Fruit fly (Drosophila melanogaster) whole organism, embryonic: ENCODE results near the gene CG13086.

Source experiments
- B-H1 ChIP-seq: fragments of 200-800 bp; sonication (Bioruptor generic); IDR thresholded peaks from 3 replicates; pipeline ENCODE4 v1.3.6; 2022; ENCODE audit warnings: missing biosample characterization, missing genetic modification characterization
- CG10267 ChIP-seq: fragments of 200-800 bp; sonication (Bioruptor generic); optimal IDR thresholded peaks from 2 replicates; lab custom pipeline; 2018; ENCODE audit warnings: missing biosample characterization, mild to moderate bottlenecking, missing genetic modification characterization, moderate library complexity
- CG10654 ChIP-seq: fragments of 200-800 bp; sonication (Bioruptor generic); optimal IDR thresholded peaks from 2 replicates; lab custom pipeline; 2016; ENCODE audit warnings: missing biosample characterization, missing genetic modification characterization
- CG11085 ChIP-seq: fragments of 200-800 bp; sonication (Bioruptor generic); IDR thresholded peaks from 2 replicates; pipeline ENCODE4 v1.3.6; 2022; ENCODE audit warnings: missing biosample characterization, missing genetic modification characterization
- CG11398 ChIP-seq: fragments of 200-800 bp; sonication (Bioruptor generic); optimal IDR thresholded peaks from 2 replicates; lab custom pipeline; 2016; ENCODE audit warnings: missing biosample characterization, missing genetic modification characterization
- CG12659 ChIP-seq: fragments of 200-800 bp; sonication (Bioruptor generic); optimal IDR thresholded peaks from 3 replicates; lab custom pipeline; 2017; ENCODE audit warnings: mild to moderate bottlenecking, missing biosample characterization, missing genetic modification reagents, missing genetic modification characterization
- CG14965 ChIP-seq: fragments of 200-800 bp; sonication (Bioruptor generic); optimal IDR thresholded peaks from 2 replicates; lab custom pipeline; 2016; ENCODE audit warnings: missing biosample characterization, missing genetic modification characterization, borderline replicate concordance
- CG15479 ChIP-seq: fragments of 200-800 bp; sonication (Bioruptor generic); optimal IDR thresholded peaks from 3 replicates; lab custom pipeline; 2019; ENCODE audit warnings: missing biosample characterization, mild to moderate bottlenecking, missing genetic modification characterization, moderate library complexity
- CG15601 ChIP-seq: fragments of 200-800 bp; sonication (Bioruptor generic); optimal IDR thresholded peaks from 3 replicates; lab custom pipeline; 2019; ENCODE audit warnings: missing biosample characterization, mild to moderate bottlenecking, missing genetic modification characterization, moderate library complexity
- CG1603 ChIP-seq: fragments of 200-800 bp; sonication (Bioruptor generic); optimal IDR thresholded peaks from 2 replicates; lab custom pipeline; 2019; ENCODE audit warnings: missing biosample characterization, mild to moderate bottlenecking, missing genetic modification characterization, moderate library complexity
- CG17361 ChIP-seq: fragments of 200-800 bp; sonication (Bioruptor generic); IDR thresholded peaks from 3 replicates; pipeline ENCODE4 v1.3.6; 2022; ENCODE audit warnings: missing biosample characterization, missing genetic modification characterization
- CG17829 ChIP-seq: fragments of 200-800 bp; optimal IDR thresholded peaks from 2 replicates; lab custom pipeline; 2019; ENCODE audit warnings: missing biosample characterization, mild to moderate bottlenecking, missing genetic modification characterization, moderate library complexity
- CG18764 ChIP-seq: fragments of 200-800 bp; sonication (Bioruptor generic); optimal IDR thresholded peaks from 3 replicates; lab custom pipeline; 2016; ENCODE audit warnings: missing biosample characterization, missing genetic modification characterization
- CG2889 ChIP-seq: fragments of 200-800 bp; sonication (Bioruptor generic); IDR thresholded peaks from 3 replicates; pipeline ENCODE4 v1.3.6; 2022; ENCODE audit warnings: missing biosample characterization, missing genetic modification characterization
- CG32532 ChIP-seq: fragments of 200-800 bp; sonication (Bioruptor generic); IDR thresholded peaks from 2 replicates; pipeline ENCODE4 v1.3.6; 2022; ENCODE audit warnings: missing biosample characterization, missing genetic modification characterization
- CG6765 ChIP-seq: fragments of 200-800 bp; sonication (Bioruptor generic); optimal IDR thresholded peaks from 3 replicates; lab custom pipeline; 2017; ENCODE audit warnings: missing biosample characterization, mild to moderate bottlenecking, missing genetic modification characterization
- CG6791 ChIP-seq: fragments of 200-800 bp; sonication (Bioruptor generic); IDR thresholded peaks from 3 replicates; pipeline ENCODE4 v1.3.6; 2022; ENCODE audit warnings: missing biosample characterization, missing genetic modification characterization; ENCODE audit not compliant: partially characterized antibody
- CG8765 ChIP-seq: fragments of 200-800 bp; sonication (Bioruptor generic); IDR thresholded peaks from 2 replicates; pipeline ENCODE4 v1.3.6; 2022; ENCODE audit warnings: missing biosample characterization, missing genetic modification characterization
- CG9817 ChIP-seq: fragments of 200-800 bp; sonication (Bioruptor generic); optimal IDR thresholded peaks from 2 replicates; lab custom pipeline; 2018; ENCODE audit warnings: missing biosample characterization, mild to moderate bottlenecking, missing genetic modification characterization, moderate library complexity
- CkIIα-i1 ChIP-seq: fragments of 200-800 bp; sonication (Bioruptor generic); IDR thresholded peaks from 2 replicates; pipeline ENCODE4 v1.3.6; 2022; ENCODE audit warnings: missing biosample characterization, missing genetic modification characterization
- CoRest ChIP-seq: fragments of 200-800 bp; sonication (Bioruptor generic); optimal IDR thresholded peaks from 3 replicates; lab custom pipeline; 2018; ENCODE audit warnings: missing biosample characterization, mild to moderate bottlenecking, missing genetic modification characterization, moderate library complexity
- Dbx ChIP-seq: fragments of 200-800 bp; sonication (Bioruptor generic); IDR thresholded peaks from 3 replicates; pipeline ENCODE4 v1.3.6; 2022; ENCODE audit warnings: missing biosample characterization, missing genetic modification characterization
- Eip74EF ChIP-seq, 2 experiments: fragments of 200-800 bp in 1 of 2; fragments of >200 bp in 1 of 2; sonication (Bioruptor generic) in 1 of 2; optimal IDR thresholded peaks; 2 replicates each; lab custom pipeline; 2017 to 2019; ENCODE audit warnings: missing biosample characterization in 2 of 2, missing genetic modification characterization in 2 of 2, mild to moderate bottlenecking in 1 of 2, moderate library complexity in 1 of 2
- Hand ChIP-seq: fragments of 200-800 bp; sonication (Bioruptor generic); optimal IDR thresholded peaks from 2 replicates; lab custom pipeline; 2017; ENCODE audit warnings: mild to moderate bottlenecking, missing biosample characterization, missing genetic modification reagents, missing genetic modification characterization
- Hmx ChIP-seq: fragments of 200-800 bp; sonication (Bioruptor generic); optimal IDR thresholded peaks from 2 replicates; lab custom pipeline; 2016; ENCODE audit warnings: missing biosample characterization, missing genetic modification characterization
- NC2β ChIP-seq: fragments of 200-800 bp; sonication (Bioruptor generic); optimal IDR thresholded peaks from 2 replicates; lab custom pipeline; 2016; ENCODE audit warnings: missing biosample characterization, missing genetic modification characterization
- NFAT ChIP-seq: fragments of 200-800 bp; sonication (Bioruptor generic); IDR thresholded peaks from 2 replicates; pipeline ENCODE4 v1.3.6; 2022; ENCODE audit warnings: missing biosample characterization, missing genetic modification characterization
- Side ChIP-seq: fragments of 200-800 bp; sonication (Bioruptor generic); optimal IDR thresholded peaks from 2 replicates; lab custom pipeline; 2016; ENCODE audit warnings: missing biosample characterization, missing genetic modification characterization
- Taf1 ChIP-seq: fragments of 200-800 bp; sonication (Bioruptor generic); IDR thresholded peaks from 2 replicates; pipeline ENCODE4 v1.3.6; 2022; ENCODE audit warnings: missing biosample characterization, missing genetic modification characterization
- Trl ChIP-seq, 3 experiments: fragments of >200 bp in 2 of 3; fragments of 200-800 bp in 1 of 3; sonication (Bioruptor generic) in 1 of 3; optimal IDR thresholded peaks; 2 replicates in 1 of 3; 3 replicates in 2 of 3; lab custom pipeline; 2016 to 2017; ENCODE audit warnings: missing biosample characterization in 1 of 3, missing genetic modification characterization in 1 of 3
- Xbp1 ChIP-seq: fragments of 200-800 bp; sonication (Bioruptor generic); optimal IDR thresholded peaks from 3 replicates; lab custom pipeline; 2016; ENCODE audit warnings: missing biosample characterization, mild to moderate bottlenecking, missing genetic modification characterization
- ara ChIP-seq: fragments of 200-800 bp; sonication (Bioruptor generic); IDR thresholded peaks from 2 replicates; pipeline ENCODE4 v1.3.6; 2022; ENCODE audit warnings: missing biosample characterization, missing genetic modification characterization
- az2 ChIP-seq: fragments of 200-800 bp; sonication (Bioruptor generic); optimal IDR thresholded peaks from 3 replicates; lab custom pipeline; 2016; ENCODE audit warnings: missing biosample characterization, missing genetic modification characterization
- cad ChIP-seq: fragments of >200 bp; optimal IDR thresholded peaks from 2 replicates; lab custom pipeline; 2017; ENCODE audit warnings: missing biosample characterization, missing genetic modification characterization
- corto ChIP-seq: fragments of 200-800 bp; sonication (Bioruptor generic); optimal IDR thresholded peaks from 2 replicates; lab custom pipeline; 2016; ENCODE audit warnings: missing biosample characterization, mild to moderate bottlenecking, missing genetic modification characterization, moderate library complexity
- esg ChIP-seq: fragments of 200-800 bp; sonication (Bioruptor generic); conservative IDR thresholded peaks from 2 replicates; pipeline ENCODE4 v1.3.6; 2022; ENCODE audit warnings: missing biosample characterization, missing genetic modification characterization
- eyg ChIP-seq: fragments of 200-800 bp; sonication (Bioruptor generic); optimal IDR thresholded peaks from 3 replicates; lab custom pipeline; 2016; ENCODE audit warnings: missing biosample characterization, missing genetic modification characterization
- fd96Cb ChIP-seq: fragments of 200-800 bp; sonication (Bioruptor generic); optimal IDR thresholded peaks from 2 replicates; lab custom pipeline; 2018; ENCODE audit warnings: missing biosample characterization, mild to moderate bottlenecking, missing genetic modification characterization, moderate library complexity
- gfzf ChIP-seq: fragments of 200-800 bp; sonication (Bioruptor generic); optimal IDR thresholded peaks from 2 replicates; lab custom pipeline; 2016; ENCODE audit warnings: missing biosample characterization, mild to moderate bottlenecking, missing genetic modification characterization, moderate library complexity
- ind ChIP-seq: fragments of 200-800 bp; sonication (Bioruptor generic); optimal IDR thresholded peaks from 3 replicates; lab custom pipeline; 2016; ENCODE audit warnings: missing biosample characterization, missing genetic modification characterization
- jigr1 ChIP-seq: fragments of 200-800 bp; sonication (Bioruptor generic); IDR thresholded peaks from 3 replicates; pipeline ENCODE4 v1.3.6; 2022; ENCODE audit warnings: missing biosample characterization, missing genetic modification characterization
- lov ChIP-seq, 2 experiments: fragments of 200-800 bp in 1 of 2; fragments of >200 bp in 1 of 2; sonication (Bioruptor generic) in 1 of 2; IDR thresholded peaks in 1 of 2; optimal IDR thresholded peaks in 1 of 2; 2 replicates in 1 of 2; 3 replicates in 1 of 2; pipeline versions ENCODE4 v1.3.6 to Lab custom; 2017 to 2022; ENCODE audit warnings: missing biosample characterization in 1 of 2, missing genetic modification characterization in 1 of 2
- phol ChIP-seq: fragments of 200-800 bp; sonication (Bioruptor generic); optimal IDR thresholded peaks from 3 replicates; lab custom pipeline; 2018; ENCODE audit warnings: missing biosample characterization, mild to moderate bottlenecking, missing genetic modification characterization, moderate library complexity
- ro ChIP-seq: fragments of 200-800 bp; sonication (Bioruptor generic); IDR thresholded peaks from 2 replicates; pipeline ENCODE4 v1.3.6; 2022; ENCODE audit warnings: missing biosample characterization, missing genetic modification characterization
- schlank ChIP-seq: fragments of 200-800 bp; sonication (Bioruptor generic); optimal IDR thresholded peaks from 2 replicates; lab custom pipeline; 2018; ENCODE audit warnings: missing biosample characterization, mild to moderate bottlenecking, missing genetic modification characterization
- sd ChIP-seq: fragments of 200-800 bp; sonication (Bioruptor generic); optimal IDR thresholded peaks from 3 replicates; lab custom pipeline; 2018; ENCODE audit warnings: missing biosample characterization, mild to moderate bottlenecking, missing genetic modification characterization, moderate library complexity
- unc-4 ChIP-seq: fragments of 200-800 bp; sonication (Bioruptor generic); IDR thresholded peaks from 2 replicates; pipeline ENCODE4 v1.3.6; 2022; ENCODE audit warnings: missing biosample characterization, missing genetic modification characterization; ENCODE audit not compliant: partially characterized antibody

CG13086 gene

dm6 chr2L:19398317-19399234 lies 34.4 kb downstream of the CG13086 start, which contains the start of gene CG17544 (continued):
- TF ChIP-seq sd (tag; lab: Kevin White, UChicago) (peak; percentile 75), CkIIα-i1 (no peak), Hmx (no peak), CG6791 (peak; percentile 32; the same call in 1 of the 3 replicates), CG11398 (GFP tag; lab: Kevin White, UChicago) (no peak), Side (GFP tag; lab: Kevin White, UChicago) (peak; percentile 23), Hand (peak; percentile 88), CG10267 (tag; lab: Kevin White, UChicago) (peak; percentile 83), CG6765 (GFP tag; lab: Kevin White, UChicago) (peak; percentile 82), lov (optimal IDR thresholded peaks at IDR 0.05; lab: Kevin White, UChicago) (no peak), lov (GFP tag; IDR thresholded peaks at IDR 0.05; lab: Robert Waterston, UW) (no peak), Xbp1 (GFP tag; lab: Kevin White, UChicago) (peak; percentile 67), CG15479 (no peak), Trl (optimal IDR thresholded peaks at IDR 0.05; lab: Kevin White, UChicago) (peak; percentile 67 to 71), Trl (GFP tag; optimal IDR thresholded peaks at IDR 0.05; lab: Kevin White, UChicago) (peak; percentile 14), fd96Cb (tag; lab: Kevin White, UChicago) (peak; percentile 77), CoRest (tag; lab: Kevin White, UChicago) (peak; percentile 90), CG10654 (GFP tag; lab: Kevin White, UChicago) (peak; percentile 70), NFAT (peak; percentile 70), esg (GFP tag; lab: Robert Waterston, UW) (peak; percentile 40), unc-4 (peak; percentile 48), NC2β (GFP tag; lab: Kevin White, UChicago) (no peak), Taf1 (peak; percentile 9; the same call in 1 of the 2 replicates), CG17361 (GFP tag; lab: Robert Waterston, UW) (peak; percentile 87), cad (GFP tag; lab: Kevin White, UChicago) (no peak), CG32532 (GFP tag; lab: Robert Waterston, UW) (peak; percentile 76), CG18764 (GFP tag; lab: Kevin White, UChicago) (peak; percentile 52), phol (tag; lab: Kevin White, UChicago) (peak; percentile 83), CG9817 (peak; percentile 74), CG11085 (no peak; the same call in 1 of the 2 replicates), Dbx (GFP tag; lab: Robert Waterston, UW) (peak; percentile 76; the same call in 1 of the 3 replicates), CG1603 (tag; lab: Kevin White, UChicago) (peak; percentile 13), CG15601 (tag; lab: Kevin White, UChicago) (peak; percentile 81), az2 (peak; percentile 62), CG17829 (tag; lab: Kevin White, UChicago) (peak; percentile 82), B-H1 (no peak), ara (GFP tag; lab: Robert Waterston, UW) (no peak), corto (no peak), CG14965 (GFP tag; lab: Kevin White, UChicago) (no peak), CG8765 (peak; percentile 37; the same call in 1 of the 2 replicates), CG2889 (GFP tag; lab: Robert Waterston, UW) (peak; percentile 35; the same call in 1 of the 3 replicates), eyg (GFP tag; lab: Kevin White, UChicago) (no peak), jigr1 (GFP tag; lab: Robert Waterston, UW) (peak; percentile 11; the same call in 1 of the 3 replicates), ind (GFP tag; lab: Kevin White, UChicago) (peak; percentile 74), gfzf (no peak), ro (GFP tag; lab: Robert Waterston, UW) (no peak), schlank (peak; percentile 19), CG12659 (GFP tag; lab: Kevin White, UChicago) (peak; percentile 82), Eip74EF (GFP tag; optimal IDR thresholded peaks at IDR 0.05; lab: Kevin White, UChicago) (peak in 1 of 2 experiments; percentile 22)
